Fruit fly (Drosophila melanogaster): ENCODE results near the gene Mvb12.
A peak's percentile ranks its signal among the peaks of the same experiment; 100 is the strongest.

Mvb12 gene

dm6 chrX:18092810-18093222 is 8.3 kb downstream of the Mvb12 start, which contains the start of gene RhoGAP16F (continued):
- TF ChIP-seq pdm3 (GFP tag; optimal IDR thresholded peaks at IDR 0.05) (peak; percentile 83), Hr39 (GFP tag; optimal IDR thresholded peaks at IDR 0.05) (peak; percentile 82), CG31627 (GFP tag; optimal IDR thresholded peaks at IDR 0.05) (peak; percentile 87), CG4318 (GFP tag; optimal IDR thresholded peaks at IDR 0.05) (peak; percentile 52), CG6854 (GFP tag; optimal IDR thresholded peaks at IDR 0.05) (peak; percentile 27), dac (GFP tag; optimal IDR thresholded peaks at IDR 0.05) (peak; percentile 70), CG8632 (GFP tag; optimal IDR thresholded peaks at IDR 0.05) (peak; percentile 74), CG32006 (GFP tag; optimal IDR thresholded peaks at IDR 0.05) (peak; percentile 82), CG1621 (tag; optimal IDR thresholded peaks at IDR 0.05) (peak; percentile 53), CG8119 (GFP tag; IDR thresholded peaks at IDR 0.05) (peak; percentile 77), topi (GFP tag; optimal IDR thresholded peaks at IDR 0.05) (peak; percentile 87), eg (GFP tag; IDR thresholded peaks at IDR 0.05) (peak; percentile 65), Lpt (GFP tag; optimal IDR thresholded peaks at IDR 0.05) (peak; percentile 63), net (GFP tag; optimal IDR thresholded peaks at IDR 0.05) (peak; percentile 65), CG6163 (GFP tag; IDR thresholded peaks at IDR 0.05) (peak; percentile 73), CG34406 (GFP tag; optimal IDR thresholded peaks at IDR 0.05) (peak; percentile 81), Hr4 (GFP tag; optimal IDR thresholded peaks at IDR 0.05) (peak; percentile 75), esn (GFP tag; optimal IDR thresholded peaks at IDR 0.05) (peak; percentile 87), CG8319 (GFP tag; optimal IDR thresholded peaks at IDR 0.05) (peak; percentile 68), CG3919 (GFP tag; optimal IDR thresholded peaks at IDR 0.05) (peak; percentile 80), CG11902 (GFP tag; optimal IDR thresholded peaks at IDR 0.05) (peak; percentile 71), Eip78C (GFP tag) (peak; percentile 90), Met (GFP tag; optimal IDR thresholded peaks at IDR 0.05) (peak; percentile 87), Hr38 (GFP tag; optimal IDR thresholded peaks at IDR 0.05) (no peak), CG9139 (GFP tag; optimal IDR thresholded peaks at IDR 0.05) (peak; percentile 47), spab (GFP tag; optimal IDR thresholded peaks at IDR 0.05) (peak; percentile 41), CG10669 (GFP tag; optimal IDR thresholded peaks at IDR 0.05) (peak; percentile 74), Blimp-1 (GFP tag; optimal IDR thresholded peaks at IDR 0.05) (peak; percentile 52), CG15336 (GFP tag; IDR thresholded peaks at IDR 0.05) (peak; percentile 76), Gug (GFP tag; IDR thresholded peaks at IDR 0.05) (peak; percentile 71), CG10631 (GFP tag; optimal IDR thresholded peaks at IDR 0.05) (peak; percentile 76), Eip75B (GFP tag; optimal IDR thresholded peaks at IDR 0.05) (peak; percentile 75), CG6792 (GFP tag; optimal IDR thresholded peaks at IDR 0.05) (peak; percentile 72), achi (GFP tag; optimal IDR thresholded peaks at IDR 0.05) (peak; percentile 82)

DNA sequence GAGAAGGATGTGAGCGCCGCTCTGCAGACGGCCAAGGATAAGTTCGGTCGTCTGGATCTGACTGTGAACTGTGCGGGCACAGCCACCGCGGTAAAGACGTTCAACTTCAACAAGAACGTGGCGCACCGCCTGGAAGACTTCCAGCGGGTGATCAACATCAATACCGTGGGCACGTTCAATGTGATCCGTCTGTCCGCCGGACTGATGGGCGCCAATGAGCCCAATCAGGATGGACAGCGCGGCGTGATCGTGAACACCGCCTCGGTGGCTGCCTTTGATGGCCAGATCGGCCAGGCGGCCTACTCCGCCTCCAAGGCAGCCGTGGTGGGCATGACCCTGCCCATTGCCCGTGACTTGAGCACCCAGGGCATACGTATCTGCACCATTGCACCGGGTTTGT is 9.0 kb downstream of the Mvb12 start:
- TF ChIP-seq CG3032 (tag; optimal IDR thresholded peaks at IDR 0.05) (no peak), CG8119 (GFP tag; IDR thresholded peaks at IDR 0.05) (no peak), CG6163 (GFP tag; IDR thresholded peaks at IDR 0.05) (no peak), dsx (GFP tag; optimal IDR thresholded peaks at IDR 0.05; ENCODE audit: poor library complexity, severe bottlenecking) (no peak), eg (GFP tag; IDR thresholded peaks at IDR 0.05) (no peak)

- TF ChIP-seq Eip78C (GFP tag) (peak; percentile 79), dac (GFP tag; optimal IDR thresholded peaks at IDR 0.05) (peak; percentile 39), CG32006 (GFP tag; optimal IDR thresholded peaks at IDR 0.05) (peak; percentile 37), CG8319 (GFP tag; optimal IDR thresholded peaks at IDR 0.05) (peak; percentile 15), CG8119 (GFP tag; IDR thresholded peaks at IDR 0.05) (peak; percentile 78), CG34406 (GFP tag; optimal IDR thresholded peaks at IDR 0.05) (no peak), Met (GFP tag; optimal IDR thresholded peaks at IDR 0.05) (peak; percentile 7), svp (GFP tag) (peak; percentile 88), Sox15 (GFP tag; optimal IDR thresholded peaks at IDR 0.05) (no peak), ss (GFP tag; optimal IDR thresholded peaks at IDR 0.05) (peak; percentile 95 to 97), CG3032 (tag; optimal IDR thresholded peaks at IDR 0.05) (peak; percentile 42), topi (GFP tag; optimal IDR thresholded peaks at IDR 0.05) (peak; percentile 9), CG6854 (GFP tag; optimal IDR thresholded peaks at IDR 0.05) (peak; percentile 92), salr (GFP tag; optimal IDR thresholded peaks at IDR 0.05) (peak in 1 of 2 experiments; percentile 49), CG6792 (GFP tag; optimal IDR thresholded peaks at IDR 0.05) (no peak), Smox (GFP tag; optimal IDR thresholded peaks at IDR 0.05) (no peak), CG10669 (GFP tag; optimal IDR thresholded peaks at IDR 0.05) (peak; percentile 71), CG16779 (tag; optimal IDR thresholded peaks at IDR 0.05) (peak; percentile 90), CG6276 (GFP tag; optimal IDR thresholded peaks at IDR 0.05) (peak; percentile 94), net (GFP tag; optimal IDR thresholded peaks at IDR 0.05) (peak; percentile 73), Sox102F (GFP tag; optimal IDR thresholded peaks at IDR 0.05) (peak; percentile 35), vri (GFP tag; optimal IDR thresholded peaks at IDR 0.05) (peak; percentile 73), Gug (GFP tag; IDR thresholded peaks at IDR 0.05) (peak; percentile 43; the same call in 1 of the 2 replicates), CG3919 (GFP tag; optimal IDR thresholded peaks at IDR 0.05) (peak; percentile 60), CG6808 (GFP tag; optimal IDR thresholded peaks at IDR 0.05) (peak; percentile 89)
These were observed 9.9 kb downstream of the Mvb12 start, which contains the start of gene scu for dm6 chrX:18091159-18091676. Gene scu (plus strand): TSS chrX:18091259.

Measured in whole organism, prepupa.